Fruit fly (Drosophila melanogaster) whole organism, embryonic: Measurements from ENCODE around the gene CG6753.

Experiments
- Abd-B ChIP-seq: fragments of 200-800 bp; sonication (Bioruptor generic); optimal IDR thresholded peaks from 2 replicates; lab custom pipeline; 2018; ENCODE audit warnings: missing biosample characterization, mild to moderate bottlenecking, missing genetic modification characterization, moderate library complexity
- Ada2b ChIP-seq: fragments of 200-800 bp; sonication (Bioruptor generic); IDR thresholded peaks from 2 replicates; pipeline ENCODE4 v1.3.6; 2022; ENCODE audit warnings: missing biosample characterization, missing genetic modification characterization
- Aef1 ChIP-seq: fragments of 200-800 bp; sonication (Bioruptor generic); IDR thresholded peaks from 3 replicates; pipeline ENCODE4 v1.3.6; 2022; ENCODE audit warnings: missing biosample characterization, missing genetic modification characterization
- Awh ChIP-seq: fragments of 200-800 bp; sonication (Bioruptor generic); IDR thresholded peaks from 2 replicates; pipeline ENCODE4, ENCODE4 v1.3.6; 2022; ENCODE audit warnings: missing biosample characterization, missing genetic modification characterization
- CG11093 ChIP-seq: fragments of 200-800 bp; sonication (Bioruptor generic); IDR thresholded peaks from 3 replicates; pipeline ENCODE4 v1.3.6; 2022; ENCODE audit warnings: missing biosample characterization, missing genetic modification characterization
- CG12071 ChIP-seq: fragments of 200-800 bp; sonication (Bioruptor generic); optimal IDR thresholded peaks from 3 replicates; lab custom pipeline; 2018; ENCODE audit warnings: missing biosample characterization, mild to moderate bottlenecking, missing genetic modification characterization
- CG13287 ChIP-seq: fragments of 200-800 bp; sonication (Bioruptor generic); IDR thresholded peaks from 2 replicates; pipeline ENCODE4 v1.3.6; 2022; ENCODE audit warnings: missing biosample characterization, missing genetic modification characterization; ENCODE audit not compliant: partially characterized antibody
- CG15269 ChIP-seq: fragments of 200-800 bp; sonication (Bioruptor generic); optimal IDR thresholded peaks from 2 replicates; lab custom pipeline; 2018; ENCODE audit warnings: missing biosample characterization, mild to moderate bottlenecking, missing genetic modification characterization, moderate library complexity
- CG1647 ChIP-seq: fragments of 200-800 bp; sonication (Bioruptor generic); optimal IDR thresholded peaks from 3 replicates; lab custom pipeline; 2016; ENCODE audit warnings: missing biosample characterization, missing genetic modification characterization
- CG16813 ChIP-seq: fragments of 200-800 bp; sonication (Bioruptor generic); IDR thresholded peaks from 3 replicates; pipeline ENCODE4 v1.3.6; 2022; ENCODE audit warnings: missing biosample characterization, missing genetic modification characterization; ENCODE audit not compliant: partially characterized antibody
- CG17359 ChIP-seq: fragments of 200-800 bp; sonication (Bioruptor generic); optimal IDR thresholded peaks from 3 replicates; lab custom pipeline; 2018; ENCODE audit warnings: missing biosample characterization, mild to moderate bottlenecking, missing genetic modification characterization, moderate library complexity
- CG17385 ChIP-seq: fragments of 200-800 bp; sonication (Bioruptor generic); optimal IDR thresholded peaks from 3 replicates; lab custom pipeline; 2018; ENCODE audit warnings: missing biosample characterization, mild to moderate bottlenecking, missing genetic modification characterization
- CG17568 ChIP-seq: fragments of 200-800 bp; sonication (Bioruptor generic); optimal IDR thresholded peaks from 2 replicates; lab custom pipeline; 2018; ENCODE audit warnings: missing biosample characterization, mild to moderate bottlenecking, missing genetic modification characterization, moderate library complexity
- CG18262 ChIP-seq: fragments of 200-800 bp; optimal IDR thresholded peaks from 3 replicates; lab custom pipeline; 2019; ENCODE audit warnings: missing biosample characterization, mild to moderate bottlenecking, missing genetic modification characterization, moderate library complexity
- CG34224 ChIP-seq: fragments of 200-800 bp; sonication (Bioruptor generic); IDR thresholded peaks from 3 replicates; pipeline ENCODE4 v1.3.6; 2022; ENCODE audit warnings: missing biosample characterization, missing genetic modification characterization; ENCODE audit not compliant: partially characterized antibody
- CG5245 ChIP-seq: fragments of 200-800 bp; sonication (Bioruptor generic); optimal IDR thresholded peaks from 3 replicates; lab custom pipeline; 2016; ENCODE audit warnings: missing biosample characterization, missing genetic modification characterization
- CG6689 ChIP-seq: fragments of 200-800 bp; sonication (Bioruptor generic); IDR thresholded peaks from 2 replicates; pipeline ENCODE4 v1.3.6; 2022; ENCODE audit warnings: missing biosample characterization, missing genetic modification characterization
- CG7839 ChIP-seq: fragments of 200-800 bp; sonication (Bioruptor generic); optimal IDR thresholded peaks from 3 replicates; lab custom pipeline; 2018; ENCODE audit warnings: missing biosample characterization, mild to moderate bottlenecking, missing genetic modification characterization, moderate library complexity
- CG8944 ChIP-seq: fragments of 200-800 bp; sonication (Bioruptor generic); optimal IDR thresholded peaks from 3 replicates; lab custom pipeline; 2016; ENCODE audit warnings: missing biosample characterization, missing genetic modification characterization
- CG9609 ChIP-seq: fragments of 200-800 bp; sonication (Bioruptor generic); optimal IDR thresholded peaks from 3 replicates; lab custom pipeline; 2016; ENCODE audit warnings: missing biosample characterization, missing genetic modification characterization
- Dek ChIP-seq: fragments of 200-800 bp; sonication (Bioruptor generic); optimal IDR thresholded peaks from 3 replicates; lab custom pipeline; 2019; ENCODE audit warnings: missing biosample characterization, mild to moderate bottlenecking, missing genetic modification characterization, moderate library complexity
- Dref ChIP-seq: fragments of 200-800 bp; sonication (Bioruptor generic); IDR thresholded peaks from 2 replicates; pipeline ENCODE4 v1.3.6; 2022; ENCODE audit warnings: missing biosample characterization, missing genetic modification characterization
- E2f1 ChIP-seq: fragments of 200-800 bp; sonication (Bioruptor generic); IDR thresholded peaks from 2 replicates; pipeline ENCODE4 v1.3.6; 2022; ENCODE audit warnings: missing biosample characterization, missing genetic modification characterization
- Ets97D ChIP-seq: fragments of 200-800 bp; sonication (Bioruptor generic); optimal IDR thresholded peaks from 3 replicates; lab custom pipeline; 2016; ENCODE audit warnings: missing biosample characterization, missing genetic modification characterization
- Fer3 ChIP-seq: fragments of 200-800 bp; sonication (Bioruptor generic); optimal IDR thresholded peaks from 2 replicates; lab custom pipeline; 2018; ENCODE audit warnings: missing biosample characterization, mild to moderate bottlenecking, missing genetic modification characterization, moderate library complexity
- HLH3B ChIP-seq: fragments of 200-800 bp; sonication (Bioruptor generic); IDR thresholded peaks from 2 replicates; pipeline ENCODE4 v1.3.6; 2022; ENCODE audit warnings: missing biosample characterization, missing genetic modification characterization
- Lhr ChIP-seq: fragments of 200-800 bp; sonication (Bioruptor generic); optimal IDR thresholded peaks from 3 replicates; lab custom pipeline; 2017; ENCODE audit warnings: mild to moderate bottlenecking, missing biosample characterization, missing genetic modification reagents, missing genetic modification characterization
- MBD-R2 ChIP-seq: fragments of 200-800 bp; sonication (Bioruptor generic); IDR thresholded peaks from 2 replicates; pipeline ENCODE4 v1.3.6; 2022; ENCODE audit warnings: missing biosample characterization, missing genetic modification characterization
- Mes4 ChIP-seq: fragments of 200-800 bp; sonication (Bioruptor generic); optimal IDR thresholded peaks from 2 replicates; lab custom pipeline; 2016; ENCODE audit warnings: missing biosample characterization, missing genetic modification characterization
- Nf-YB ChIP-seq: fragments of 200-800 bp; sonication (Bioruptor generic); optimal IDR thresholded peaks from 3 replicates; lab custom pipeline; 2019; ENCODE audit warnings: missing biosample characterization, mild to moderate bottlenecking, missing genetic modification characterization, moderate library complexity
- Pdp1 ChIP-seq, 2 experiments: fragments of 200-800 bp; sonication (Bioruptor generic); optimal IDR thresholded peaks; 3 replicates each; lab custom pipeline; 2016; ENCODE audit warnings: missing biosample characterization in 2 of 2, missing genetic modification characterization in 2 of 2, mild to moderate bottlenecking in 1 of 2, moderate library complexity in 1 of 2
- Side ChIP-seq: fragments of 200-800 bp; sonication (Bioruptor generic); optimal IDR thresholded peaks from 2 replicates; lab custom pipeline; 2016; ENCODE audit warnings: missing biosample characterization, missing genetic modification characterization
- ato ChIP-seq: fragments of 200-800 bp; sonication (Bioruptor generic); IDR thresholded peaks from 2 replicates; pipeline ENCODE4 v1.3.6; 2022; ENCODE audit warnings: missing biosample characterization, missing genetic modification characterization; ENCODE audit not compliant: partially characterized antibody
- bcd ChIP-seq: fragments of 200-800 bp; sonication (Bioruptor generic); optimal IDR thresholded peaks from 2 replicates; lab custom pipeline; 2017; ENCODE audit warnings: missing biosample characterization, mild to moderate bottlenecking, missing genetic modification characterization
- bigmax ChIP-seq: fragments of 200-800 bp; sonication (Bioruptor generic); optimal IDR thresholded peaks from 2 replicates; lab custom pipeline; 2018; ENCODE audit warnings: missing biosample characterization, mild to moderate bottlenecking, missing genetic modification characterization
- caup ChIP-seq: fragments of 200-800 bp; sonication (Bioruptor generic); optimal IDR thresholded peaks from 3 replicates; lab custom pipeline; 2017; ENCODE audit warnings: missing biosample characterization, mild to moderate bottlenecking, missing genetic modification characterization, moderate library complexity; ENCODE audit not compliant: severe bottlenecking
- cg ChIP-seq: fragments of 200-800 bp; sonication (Bioruptor generic); optimal IDR thresholded peaks from 3 replicates; lab custom pipeline; 2019; ENCODE audit warnings: missing biosample characterization, mild to moderate bottlenecking, missing genetic modification characterization, moderate library complexity
- chn ChIP-seq: fragments of 200-800 bp; sonication (Bioruptor generic); optimal IDR thresholded peaks from 2 replicates; lab custom pipeline; 2016; ENCODE audit warnings: missing biosample characterization, missing genetic modification characterization
- cwo ChIP-seq: fragments of 200-800 bp; sonication (Bioruptor generic); optimal IDR thresholded peaks from 3 replicates; lab custom pipeline; 2017; ENCODE audit warnings: missing biosample characterization, missing genetic modification characterization, mild to moderate bottlenecking, moderate library complexity, missing genetic modification reagents
- dan ChIP-seq: fragments of 200-800 bp; sonication (Bioruptor generic); IDR thresholded peaks from 2 replicates; pipeline ENCODE4 v1.3.6; 2022; ENCODE audit warnings: missing biosample characterization, missing genetic modification characterization
- emc ChIP-seq: fragments of 200-800 bp; sonication (Bioruptor generic); optimal IDR thresholded peaks from 2 replicates; lab custom pipeline; 2016; ENCODE audit warnings: missing biosample characterization, missing genetic modification characterization
- esg ChIP-seq: fragments of 200-800 bp; sonication (Bioruptor generic); conservative IDR thresholded peaks from 2 replicates; pipeline ENCODE4 v1.3.6; 2022; ENCODE audit warnings: missing biosample characterization, missing genetic modification characterization
- grau ChIP-seq: fragments of 200-800 bp; optimal IDR thresholded peaks from 3 replicates; lab custom pipeline; 2019; ENCODE audit warnings: missing biosample characterization, mild to moderate bottlenecking, missing genetic modification characterization, moderate library complexity
- hbn ChIP-seq: fragments of 200-800 bp; sonication (Bioruptor generic); IDR thresholded peaks from 2 replicates; pipeline ENCODE4 v1.3.6; 2022; ENCODE audit warnings: missing biosample characterization, missing genetic modification characterization; ENCODE audit not compliant: partially characterized antibody
- jumu ChIP-seq: fragments of 200-800 bp; sonication (Bioruptor generic); optimal IDR thresholded peaks from 3 replicates; lab custom pipeline; 2016; ENCODE audit warnings: missing biosample characterization, missing genetic modification characterization
- mirr ChIP-seq: fragments of 200-800 bp; sonication (Bioruptor generic); optimal IDR thresholded peaks from 3 replicates; lab custom pipeline; 2018; ENCODE audit warnings: missing biosample characterization, mild to moderate bottlenecking, missing genetic modification characterization
- org-1 ChIP-seq: fragments of 200-800 bp; sonication (Bioruptor generic); optimal IDR thresholded peaks from 2 replicates; lab custom pipeline; 2017; ENCODE audit warnings: missing biosample characterization, missing genetic modification characterization
- slou ChIP-seq: fragments of 200-800 bp; sonication (Bioruptor generic); optimal IDR thresholded peaks from 3 replicates; lab custom pipeline; 2016; ENCODE audit warnings: missing biosample characterization, missing genetic modification characterization
- trem ChIP-seq: fragments of 200-800 bp; optimal IDR thresholded peaks from 3 replicates; lab custom pipeline; 2019; ENCODE audit warnings: missing biosample characterization, mild to moderate bottlenecking, missing genetic modification characterization, moderate library complexity
- wor ChIP-seq: fragments of 200-800 bp; sonication (Bioruptor generic); IDR thresholded peaks from 2 replicates; pipeline ENCODE4 v1.3.6; 2022; ENCODE audit warnings: missing biosample characterization, missing genetic modification characterization
- yki ChIP-seq: fragments of >200 bp; optimal IDR thresholded peaks from 3 replicates; lab custom pipeline; 2018

CG6753 gene

DNA sequence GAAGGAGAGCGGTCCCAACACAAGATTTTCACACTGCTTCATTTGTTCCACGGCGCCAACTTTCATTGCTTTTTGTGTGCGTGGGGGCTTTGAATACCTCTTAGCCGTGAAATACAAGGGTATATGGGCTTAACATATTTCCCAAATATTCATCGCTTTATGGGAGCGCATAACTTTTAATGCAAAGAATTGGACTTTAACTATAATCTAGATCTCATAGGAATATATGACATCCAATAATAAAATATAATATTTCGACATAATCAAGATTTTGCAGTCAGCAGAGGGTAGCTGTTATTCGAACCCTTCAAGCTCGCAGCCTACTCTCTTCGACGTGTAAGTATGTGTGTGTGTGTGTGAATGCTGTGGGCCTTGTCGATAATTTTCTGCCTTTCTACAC lies 50.6 kb downstream of the CG6753 start:
- no peak for TF ChIP-seq Side (GFP tag; lab: Kevin White, UChicago)
- peak; percentile 35 for TF ChIP-seq Abd-B
- TF ChIP-seq yki (lab: Kevin White, UChicago) = no peak
- peak in 1 of 2 experiments; percentile 13 for TF ChIP-seq Pdp1 (GFP tag; optimal IDR thresholded peaks at IDR 0.05; lab: Kevin White, UChicago)
- no peak for TF ChIP-seq chn (GFP tag; lab: Kevin White, UChicago)
- TF ChIP-seq E2f1 = peak; percentile 28; the same call in 1 of the 2 replicates
- TF ChIP-seq CG18262 = no peak
- no peak for TF ChIP-seq CG9609 (GFP tag; lab: Kevin White, UChicago)
- peak; percentile 39 for TF ChIP-seq CG15269 (tag; lab: Kevin White, UChicago)
- TF ChIP-seq esg (GFP tag; lab: Robert Waterston, UW) = 0 out of 2 replicates have a peak, but pooled peaks have one; percentile 21
- no peak for TF ChIP-seq Nf-YB (GFP tag; lab: Kevin White, UChicago)
- no peak for TF ChIP-seq CG17568 (GFP tag; lab: Kevin White, UChicago)
- no peak for TF ChIP-seq Awh (GFP tag; lab: Robert Waterston, UW)
- no peak for TF ChIP-seq CG34224
- no peak for TF ChIP-seq Ets97D (GFP tag; lab: Kevin White, UChicago)
- no peak for TF ChIP-seq CG13287
- TF ChIP-seq MBD-R2 (GFP tag; lab: Robert Waterston, UW) = no peak
- TF ChIP-seq wor = no peak
- no peak for TF ChIP-seq CG12071 (GFP tag; lab: Kevin White, UChicago)
- 0 out of 3 replicates have a peak, but pooled peaks have one; percentile 21 for TF ChIP-seq Aef1 (GFP tag; lab: Robert Waterston, UW)
- TF ChIP-seq CG8944 (GFP tag; lab: Kevin White, UChicago) = no peak
- peak; percentile 33 for TF ChIP-seq bcd (GFP tag; lab: Kevin White, UChicago)
- no peak for TF ChIP-seq emc (GFP tag; lab: Kevin White, UChicago)
- no peak for TF ChIP-seq hbn
- TF ChIP-seq cg (GFP tag; lab: Kevin White, UChicago) = no peak
- TF ChIP-seq Mes4 (GFP tag; lab: Kevin White, UChicago) = no peak
- TF ChIP-seq Dref (GFP tag; lab: Robert Waterston, UW) = no peak
- TF ChIP-seq Ada2b = peak; percentile 52
- TF ChIP-seq CG17359 (tag; lab: Kevin White, UChicago) = peak; percentile 57
- TF ChIP-seq HLH3B (GFP tag; lab: Robert Waterston, UW) = peak; percentile 34; the same call in 1 of the 2 replicates
- TF ChIP-seq CG7839 (tag; lab: Kevin White, UChicago) = peak; percentile 56
- no peak for TF ChIP-seq trem (tag; lab: Kevin White, UChicago)
- no peak for TF ChIP-seq ato
- TF ChIP-seq org-1 = peak; percentile 40
- TF ChIP-seq CG17385 (GFP tag; lab: Kevin White, UChicago) = no peak
- TF ChIP-seq dan (GFP tag; lab: Robert Waterston, UW) = no peak
- TF ChIP-seq bigmax (GFP tag; lab: Kevin White, UChicago) = no peak
- no peak for TF ChIP-seq jumu (GFP tag; lab: Kevin White, UChicago)
- no peak for TF ChIP-seq mirr (GFP tag; lab: Kevin White, UChicago)
- TF ChIP-seq slou (GFP tag; lab: Kevin White, UChicago) = no peak
- peak; percentile 47 for TF ChIP-seq grau (tag; lab: Kevin White, UChicago)
- no peak for TF ChIP-seq Lhr (GFP tag; lab: Kevin White, UChicago)
- peak; percentile 7 for TF ChIP-seq CG1647 (GFP tag; lab: Kevin White, UChicago)
- TF ChIP-seq CG16813 = no peak
- peak; percentile 44 for TF ChIP-seq CG6689 (GFP tag; lab: Robert Waterston, UW)
- no peak for TF ChIP-seq Dek (tag; lab: Kevin White, UChicago)
- peak; percentile 20 for TF ChIP-seq caup (GFP tag; lab: Kevin White, UChicago)
- TF ChIP-seq Fer3 (tag; lab: Kevin White, UChicago) = peak; percentile 32
- TF ChIP-seq CG11093 = no peak
- no peak for TF ChIP-seq CG5245 (GFP tag; lab: Kevin White, UChicago)
- peak; percentile 36 for TF ChIP-seq cwo (GFP tag; lab: Kevin White, UChicago)
